Worm (Caenorhabditis elegans): ENCODE measurements around the gene B0410.3.
A peak's percentile ranks its signal among the peaks of the same experiment; 100 is the strongest.

Gene B0410.3

ce11 chrX:2885318-2885908 is 5.9 kb downstream of the B0410.3 start, which contains the start of gene vang-1 (continued):
- TF ChIP-seq lin-15B (tag; optimal IDR thresholded peaks at IDR 0.05): no peak
- TF ChIP-seq nhr-12 (tag; optimal IDR thresholded peaks at IDR 0.05): no peak
- TF ChIP-seq pag-3 (tag; optimal IDR thresholded peaks at IDR 0.05; ENCODE audit: borderline replicate concordance, insufficient read depth): no peak
- no peak for TF ChIP-seq dpl-1 (GFP tag; optimal IDR thresholded peaks at IDR 0.05)
- no peak for TF ChIP-seq isw-1 (GFP tag; IDR thresholded peaks at IDR 0.05)
- TF ChIP-seq ceh-88 (GFP tag; IDR thresholded peaks at IDR 0.05): no peak
- TF ChIP-seq nhr-20 (tag; optimal IDR thresholded peaks at IDR 0.05): no peak
- TF ChIP-seq nhr-28 (tag; optimal IDR thresholded peaks at IDR 0.05): no peak
- TF ChIP-seq fkh-4 (tag; optimal IDR thresholded peaks at IDR 0.05; ENCODE audit: borderline replicate concordance): no peak
- no peak for TF ChIP-seq ces-1 (GFP tag; optimal IDR thresholded peaks at IDR 0.05)
- no peak for TF ChIP-seq elt-3 (tag; optimal IDR thresholded peaks at IDR 0.05)
- no peak for TF ChIP-seq unc-30 (tag; optimal IDR thresholded peaks at IDR 0.05)
- no peak for TF ChIP-seq zag-1 (tag; optimal IDR thresholded peaks at IDR 0.05)

- no peak for TF ChIP-seq ztf-4 (tag; optimal IDR thresholded peaks at IDR 0.05)
- TF ChIP-seq fkh-4 (tag; optimal IDR thresholded peaks at IDR 0.05; ENCODE audit: borderline replicate concordance): no peak
- no peak for TF ChIP-seq sup-37 (GFP tag; optimal IDR thresholded peaks at IDR 0.05)
- TF ChIP-seq nhr-19 (GFP tag; conservative IDR thresholded peaks at IDR 0.05): no peak; the same call in 1 of the 2 replicates
- no peak for TF ChIP-seq lin-15B (tag; optimal IDR thresholded peaks at IDR 0.05)
- no peak for TF ChIP-seq unc-98 (GFP tag; IDR thresholded peaks at IDR 0.05)
- TF ChIP-seq efl-1 (optimal IDR thresholded peaks at IDR 0.05): no peak
- peak in 1 of 2 experiments; percentile 39 for TF ChIP-seq efl-1 (GFP tag; optimal IDR thresholded peaks at IDR 0.05 in 1 of 2)
- no peak for TF ChIP-seq lsy-2 (tag; optimal IDR thresholded peaks at IDR 0.05)
- no peak for TF ChIP-seq nhr-76 (tag; optimal IDR thresholded peaks at IDR 0.05)
- TF ChIP-seq nhr-28 (tag; optimal IDR thresholded peaks at IDR 0.05): no peak
- TF ChIP-seq lin-14 (GFP tag; optimal IDR thresholded peaks at IDR 0.05): peak; percentile 58
- peak; percentile 19 for TF ChIP-seq nhr-20 (tag; optimal IDR thresholded peaks at IDR 0.05)
- no peak for TF ChIP-seq C34B4.2 (tag; optimal IDR thresholded peaks at IDR 0.05)
- TF ChIP-seq dsc-1 (tag; optimal IDR thresholded peaks at IDR 0.05): no peak
- no peak for TF ChIP-seq lin-13 (GFP tag; optimal IDR thresholded peaks at IDR 0.05)
- no peak for TF ChIP-seq aly-2 (tag; optimal IDR thresholded peaks at IDR 0.05)
- peak; percentile 1 for TF ChIP-seq nhr-47 (tag; optimal IDR thresholded peaks at IDR 0.05)
- no peak for TF ChIP-seq hlh-4 (tag; optimal IDR thresholded peaks at IDR 0.05)
- no peak for TF ChIP-seq jun-1 (tag; optimal IDR thresholded peaks at IDR 0.05)
- no peak for TF ChIP-seq pag-3 (tag; optimal IDR thresholded peaks at IDR 0.05; ENCODE audit: borderline replicate concordance, insufficient read depth)
- no peak for TF ChIP-seq isw-1 (GFP tag; IDR thresholded peaks at IDR 0.05)
- TF ChIP-seq pax-3 (tag; optimal IDR thresholded peaks at IDR 0.05): no peak
- peak; percentile 64 for TF ChIP-seq blmp-1 (tag; optimal IDR thresholded peaks at IDR 0.05)
- TF ChIP-seq nhr-84 (tag; optimal IDR thresholded peaks at IDR 0.05): no peak
- no peak for TF ChIP-seq ets-5 (GFP tag; IDR thresholded peaks at IDR 0.05)
- TF ChIP-seq mab-9 (GFP tag; IDR thresholded peaks at IDR 0.05): 0 out of 2 replicates have a peak, but pooled peaks have one; percentile 30
- peak; percentile 35 for TF ChIP-seq snu-23 (GFP tag; optimal IDR thresholded peaks at IDR 0.05)
- TF ChIP-seq nhr-85 (tag): peak; percentile 83
- no peak for TF ChIP-seq irx-1 (tag; optimal IDR thresholded peaks at IDR 0.05)
- TF ChIP-seq egl-27 (tag; optimal IDR thresholded peaks at IDR 0.05): no peak
- peak; percentile 16; the same call in 1 of the 2 replicates for TF ChIP-seq ceh-88 (GFP tag; IDR thresholded peaks at IDR 0.05)
- no peak for TF ChIP-seq nhr-237 (tag; optimal IDR thresholded peaks at IDR 0.05)
- no peak for TF ChIP-seq dpl-1 (GFP tag; optimal IDR thresholded peaks at IDR 0.05)
- 0 out of 2 replicates have a peak, but pooled peaks have one; percentile 46 for TF ChIP-seq grh-1 (GFP tag; IDR thresholded peaks at IDR 0.05)
- peak; percentile 24 for TF ChIP-seq mep-1 (tag; optimal IDR thresholded peaks at IDR 0.05)
- TF ChIP-seq fos-1 (tag; optimal IDR thresholded peaks at IDR 0.05): no peak
- TF ChIP-seq ceh-63 (GFP tag; optimal IDR thresholded peaks at IDR 0.05): no peak
- no peak for TF ChIP-seq ama-1 (optimal IDR thresholded peaks at IDR 0.05)
These were observed 11.6 kb downstream of the B0410.3 start, which contains the start of gene F53B3.5 for ce11 chrX:2879529-2880265. F53B3.5 (minus strand) TSS chrX:2879579.

Data from whole organism, L1 larva.